Worm (Caenorhabditis elegans) whole organism, late embryonic: Measurements from ENCODE around the gene wrt-4.

Experiments
- ceh-31 ChIP-seq: sonication (generic microtip); optimal IDR thresholded peaks from 2 replicates; lab custom pipeline; 2016; ENCODE audit warnings: missing genetic modification characterization, missing compliant biosample characterization
- gmeb-2 ChIP-seq: sonication (generic microtip); optimal IDR thresholded peaks from 2 replicates; lab custom pipeline; 2016; ENCODE audit warnings: missing genetic modification characterization, inconsistent platforms, missing compliant biosample characterization
- nhr-11 ChIP-seq: fragments of 150-350 bp; optimal IDR thresholded peaks from 2 replicates; lab custom pipeline; 2014; ENCODE audit warnings: missing biosample characterization, missing genetic modification characterization
- ttx-3 ChIP-seq: sonication (generic microtip); optimal IDR thresholded peaks from 2 replicates; lab custom pipeline; 2016; ENCODE audit warnings: missing genetic modification reagents, missing genetic modification characterization, missing compliant biosample characterization

DNA sequence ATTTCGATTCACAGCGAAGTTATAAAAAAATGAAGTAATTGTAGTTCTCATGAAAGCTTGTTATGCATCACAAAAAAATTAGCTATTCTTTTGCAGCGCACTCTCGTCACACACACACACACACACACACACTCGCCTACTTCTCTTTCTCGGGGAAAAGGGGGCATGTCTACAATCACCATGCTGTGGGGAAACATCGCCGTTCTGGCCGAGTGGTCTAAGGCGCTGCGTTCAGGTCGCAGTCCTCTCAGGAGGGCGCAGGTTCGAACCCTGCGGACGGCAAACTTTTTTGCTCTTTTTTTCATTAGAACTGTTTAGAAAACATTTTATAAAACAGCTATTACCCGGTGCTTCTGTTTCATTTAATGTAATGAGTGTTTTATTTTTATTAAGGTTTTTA lies 15.2 kb downstream of the wrt-4 start:
- peak; percentile 88 for TF ChIP-seq ttx-3 (tag; lab: Kevin White, UChicago)
- TF ChIP-seq nhr-11 (tag; lab: Kevin White, UChicago), result no peak
- peak; percentile 90 for TF ChIP-seq gmeb-2
- peak; percentile 81 for TF ChIP-seq ceh-31
